Worm (Caenorhabditis elegans) whole organism, late embryonic: ENCODE data around the gene C50F4.10.
A peak's percentile ranks its signal among the peaks of the same experiment; 100 is the strongest.

Experiments
- C08G9.2 ChIP-seq: sonication (generic microtip); optimal IDR thresholded peaks from 2 replicates; lab custom pipeline; 2016; ENCODE audit warnings: mild to moderate bottlenecking, missing genetic modification characterization, moderate library complexity, missing compliant biosample characterization
- K02D7.2 ChIP-seq: sonication (generic microtip); optimal IDR thresholded peaks from 2 replicates; lab custom pipeline; 2017; ENCODE audit warnings: mild to moderate bottlenecking, missing genetic modification characterization, missing compliant biosample characterization
- T23F11.4 ChIP-seq: fragments of 200-800 bp; sonication (Bioruptor generic); optimal IDR thresholded peaks from 2 replicates; lab custom pipeline; 2018; ENCODE audit warnings: mild to moderate bottlenecking, missing genetic modification characterization, missing compliant biosample characterization
- ama-1 ChIP-seq: fragments of 150-350 bp; optimal IDR thresholded peaks from 2 replicates; lab custom pipeline; 2014
- ceh-14 ChIP-seq: sonication (generic microtip); optimal IDR thresholded peaks from 2 replicates; lab custom pipeline; 2016; ENCODE audit warnings: missing genotype, missing genetic modification characterization, missing compliant biosample characterization
- ceh-18 ChIP-seq: sonication (generic microtip); optimal IDR thresholded peaks from 2 replicates; lab custom pipeline; 2016; ENCODE audit warnings: missing genetic modification characterization, missing compliant biosample characterization
- ceh-22 ChIP-seq: sonication (generic microtip); optimal IDR thresholded peaks from 2 replicates; lab custom pipeline; 2017; ENCODE audit warnings: missing biosample characterization, missing genetic modification characterization
- ceh-24 ChIP-seq: sonication (generic microtip); optimal IDR thresholded peaks from 2 replicates; lab custom pipeline; 2016; ENCODE audit warnings: mild to moderate bottlenecking, missing genetic modification characterization, missing compliant biosample characterization
- ceh-30 ChIP-seq: fragments of 150-350 bp; optimal IDR thresholded peaks from 2 replicates; lab custom pipeline; 2014; ENCODE audit warnings: missing biosample characterization, missing genetic modification characterization
- ceh-34 ChIP-seq: sonication (generic microtip); optimal IDR thresholded peaks from 2 replicates; lab custom pipeline; 2016; ENCODE audit warnings: mild to moderate bottlenecking, missing genetic modification characterization, missing compliant biosample characterization
- ceh-48 ChIP-seq: sonication (generic microtip); optimal IDR thresholded peaks from 2 replicates; lab custom pipeline; 2016; ENCODE audit warnings: missing genetic modification characterization, inconsistent platforms, missing compliant biosample characterization
- ceh-9 ChIP-seq: sonication (generic microtip); optimal IDR thresholded peaks from 2 replicates; lab custom pipeline; 2016; ENCODE audit warnings: mild to moderate bottlenecking, missing genetic modification characterization, inconsistent platforms, missing compliant biosample characterization
- che-1 ChIP-seq: sonication (generic microtip); optimal IDR thresholded peaks from 2 replicates; lab custom pipeline; 2016; ENCODE audit warnings: mild to moderate bottlenecking, missing genetic modification characterization, missing compliant biosample characterization
- dmd-4 ChIP-seq: sonication (generic microtip); optimal IDR thresholded peaks from 2 replicates; lab custom pipeline; 2016; ENCODE audit warnings: borderline replicate concordance, missing genetic modification characterization, missing compliant biosample characterization
- dve-1 ChIP-seq: sonication (generic microtip); optimal IDR thresholded peaks from 2 replicates; lab custom pipeline; 2017; ENCODE audit warnings: antibody characterized with exemption, mild to moderate bottlenecking, missing genetic modification characterization, missing compliant biosample characterization
- elt-4 ChIP-seq: sonication (generic microtip); optimal IDR thresholded peaks from 2 replicates; lab custom pipeline; 2016; ENCODE audit warnings: missing genetic modification characterization, missing compliant biosample characterization
- ets-4 ChIP-seq: sonication (generic microtip); optimal IDR thresholded peaks from 2 replicates; lab custom pipeline; 2016; ENCODE audit warnings: missing genetic modification characterization, missing compliant biosample characterization
- fax-1 ChIP-seq: sonication (generic microtip); optimal IDR thresholded peaks from 2 replicates; lab custom pipeline; 2016; ENCODE audit warnings: missing genotype, missing genetic modification characterization, missing compliant biosample characterization
- fkh-10 ChIP-seq: fragments of 150-350 bp; optimal IDR thresholded peaks from 2 replicates; lab custom pipeline; 2014; ENCODE audit warnings: missing biosample characterization, missing genetic modification reagents, missing genetic modification characterization
- hlh-13 ChIP-seq: fragments of 200-800 bp; sonication (Bioruptor generic); optimal IDR thresholded peaks from 2 replicates; lab custom pipeline; 2018; ENCODE audit warnings: mild to moderate bottlenecking, missing genetic modification characterization, missing compliant biosample characterization
- hlh-15 ChIP-seq: sonication (generic microtip); optimal IDR thresholded peaks from 2 replicates; lab custom pipeline; 2016; ENCODE audit warnings: missing genetic modification characterization, missing compliant biosample characterization
- hlh-8 ChIP-seq: sonication (generic microtip); optimal IDR thresholded peaks from 2 replicates; lab custom pipeline; 2016; ENCODE audit warnings: missing genotype, missing genetic modification characterization, missing compliant biosample characterization
- lim-6 ChIP-seq: sonication (generic microtip); optimal IDR thresholded peaks from 2 replicates; lab custom pipeline; 2016; ENCODE audit warnings: missing genetic modification characterization, missing compliant biosample characterization
- lin-11 ChIP-seq: fragments of 200-800 bp; sonication (Bioruptor generic); optimal IDR thresholded peaks from 2 replicates; lab custom pipeline; 2018; ENCODE audit warnings: mild to moderate bottlenecking, missing genetic modification characterization, missing compliant biosample characterization
- mec-3 ChIP-seq: sonication (generic microtip); optimal IDR thresholded peaks from 2 replicates; lab custom pipeline; 2016; ENCODE audit warnings: borderline replicate concordance, missing genetic modification characterization, missing compliant biosample characterization
- nfya-1 ChIP-seq: sonication (generic microtip); optimal IDR thresholded peaks from 2 replicates; lab custom pipeline; 2017; ENCODE audit warnings: missing genetic modification characterization, mild to moderate bottlenecking, missing compliant biosample characterization, antibody characterized with exemption, moderate library complexity
- nhr-232 ChIP-seq: sonication (generic microtip); optimal IDR thresholded peaks from 2 replicates; lab custom pipeline; 2016; ENCODE audit warnings: missing genetic modification characterization, missing compliant biosample characterization
- npax-4 ChIP-seq: sonication (generic microtip); optimal IDR thresholded peaks from 2 replicates; lab custom pipeline; 2016; ENCODE audit warnings: missing genetic modification characterization, missing compliant biosample characterization
- pag-3 ChIP-seq: sonication (generic microtip); optimal IDR thresholded peaks from 2 replicates; lab custom pipeline; 2016; ENCODE audit warnings: missing compliant biosample characterization, missing genetic modification characterization, borderline replicate concordance
- pat-9 ChIP-seq: fragments of 200-800 bp; sonication (Bioruptor generic); optimal IDR thresholded peaks from 2 replicates; lab custom pipeline; 2018; ENCODE audit warnings: mild to moderate bottlenecking, missing genetic modification characterization, moderate library complexity, missing compliant biosample characterization
- pax-1 ChIP-seq: fragments of 150-350 bp; optimal IDR thresholded peaks from 2 replicates; lab custom pipeline; 2014; ENCODE audit warnings: missing biosample characterization, missing genetic modification characterization
- pros-1 ChIP-seq: fragments of 150-350 bp; optimal IDR thresholded peaks from 2 replicates; lab custom pipeline; 2014; ENCODE audit warnings: missing biosample characterization, missing genetic modification reagents, missing genetic modification characterization
- ref-2 ChIP-seq: sonication (generic microtip); optimal IDR thresholded peaks from 2 replicates; lab custom pipeline; 2016; ENCODE audit warnings: missing genetic modification characterization, missing compliant biosample characterization
- rnt-1 ChIP-seq: sonication (generic microtip); optimal IDR thresholded peaks from 2 replicates; lab custom pipeline; 2016; ENCODE audit warnings: missing genetic modification characterization, missing compliant biosample characterization
- sdc-2 ChIP-seq: sonication (generic microtip); optimal IDR thresholded peaks from 2 replicates; lab custom pipeline; 2016; ENCODE audit warnings: missing genotype, missing genetic modification characterization, missing compliant biosample characterization
- sox-2 ChIP-seq: fragments of 200-800 bp; sonication (Bioruptor generic); IDR thresholded peaks from 2 replicates; pipeline ENCODE4 v1.3.6; 2022; ENCODE audit warnings: missing genetic modification reagents, missing genetic modification characterization, missing compliant biosample characterization
- syd-9 ChIP-seq: sonication (generic microtip); optimal IDR thresholded peaks from 2 replicates; lab custom pipeline; 2016; ENCODE audit warnings: mild to moderate bottlenecking, missing genetic modification characterization, moderate library complexity, missing compliant biosample characterization
- tbx-7 ChIP-seq: sonication (generic microtip); optimal IDR thresholded peaks from 2 replicates; lab custom pipeline; 2016; ENCODE audit warnings: missing genotype, missing genetic modification characterization, missing compliant biosample characterization
- ttx-3 ChIP-seq: sonication (generic microtip); optimal IDR thresholded peaks from 2 replicates; lab custom pipeline; 2016; ENCODE audit warnings: missing genetic modification reagents, missing genetic modification characterization, missing compliant biosample characterization
- unc-3 ChIP-seq, 2 experiments: fragments of 200-800 bp in 1 of 2; sonication (Bioruptor generic) in 1 of 2; sonication (generic microtip) in 1 of 2; conservative IDR thresholded peaks in 1 of 2; optimal IDR thresholded peaks in 1 of 2; 2 replicates each; pipeline versions ENCODE4 v1.3.6 to Lab custom; 2016 to 2022; ENCODE audit warnings: missing compliant biosample characterization in 2 of 2, missing genetic modification characterization in 2 of 2, missing genetic modification reagents in 1 of 2
- unc-55 ChIP-seq: sonication (generic microtip); optimal IDR thresholded peaks from 2 replicates; lab custom pipeline; 2017; ENCODE audit warnings: missing biosample characterization, missing genetic modification reagents, missing genetic modification characterization

C50F4.10 gene

ce11 chrV:9546860-9547269, 15.5 kb upstream of the C50F4.10 start, which contains the start of gene his-37 (continued):
- TF ChIP-seq hlh-15 (tag; lab: Kevin White, UChicago), result no peak
- no peak for TF ChIP-seq elt-4 (tag; lab: Kevin White, UChicago)
- TF ChIP-seq nhr-232 (tag; lab: Kevin White, UChicago), result no peak
- peak; percentile 92 for TF ChIP-seq unc-55 (GFP tag; lab: Kevin White, UChicago)
- no peak for TF ChIP-seq hlh-13 (GFP tag; lab: Kevin White, UChicago)
- TF ChIP-seq ttx-3 (tag; lab: Kevin White, UChicago), result peak; percentile 38
- TF ChIP-seq pax-1 (tag; lab: Kevin White, UChicago), result peak; percentile 79
- TF ChIP-seq ceh-48, result peak; percentile 43
- peak; percentile 67 for TF ChIP-seq ceh-34 (tag; lab: Kevin White, UChicago)
- no peak for TF ChIP-seq pag-3 (tag; lab: Kevin White, UChicago)
- no peak for TF ChIP-seq lim-6 (tag; lab: Kevin White, UChicago)
- peak; percentile 38 for TF ChIP-seq T23F11.4
- TF ChIP-seq ref-2 (tag; lab: Kevin White, UChicago), result peak; percentile 85
- peak; percentile 25 for TF ChIP-seq tbx-7
- TF ChIP-seq unc-3 (GFP tag; conservative IDR thresholded peaks at IDR 0.05; lab: Robert Waterston, UW), result no peak
- TF ChIP-seq unc-3 (tag; optimal IDR thresholded peaks at IDR 0.05; lab: Kevin White, UChicago), result peak; percentile 65
- TF ChIP-seq sox-2 (GFP tag; lab: Robert Waterston, UW), result no peak
- TF ChIP-seq ets-4 (tag; lab: Kevin White, UChicago), result peak; percentile 86
- TF ChIP-seq lin-11 (tag; lab: Kevin White, UChicago), result no peak
- no peak for TF ChIP-seq che-1 (tag; lab: Kevin White, UChicago)
- TF ChIP-seq ceh-9 (tag; lab: Kevin White, UChicago), result no peak
- peak; percentile 11 for TF ChIP-seq dmd-4 (tag; lab: Kevin White, UChicago)
- no peak for TF ChIP-seq fax-1 (tag; lab: Kevin White, UChicago)
- no peak for TF ChIP-seq mec-3 (tag; lab: Kevin White, UChicago)
- TF ChIP-seq ceh-24 (tag; lab: Kevin White, UChicago), result no peak
- TF ChIP-seq hlh-8, result peak; percentile 41
- no peak for TF ChIP-seq sdc-2 (tag; lab: Kevin White, UChicago)
- TF ChIP-seq dve-1 (tag; lab: Kevin White, UChicago), result peak; percentile 95
- TF ChIP-seq npax-4 (tag; lab: Kevin White, UChicago), result no peak
- TF ChIP-seq fkh-10, result peak; percentile 50
- no peak for TF ChIP-seq K02D7.2 (tag; lab: Kevin White, UChicago)
- no peak for TF ChIP-seq ceh-22 (tag; lab: Kevin White, UChicago)
- TF ChIP-seq syd-9 (tag; lab: Kevin White, UChicago), result peak; percentile 57
- no peak for TF ChIP-seq ama-1 (lab: Kevin White, UChicago)
- TF ChIP-seq ceh-18, result peak; percentile 96
- TF ChIP-seq C08G9.2 (tag; lab: Kevin White, UChicago), result peak; percentile 44
- TF ChIP-seq pros-1 (tag; lab: Kevin White, UChicago), result peak; percentile 66
- peak; percentile 93 for TF ChIP-seq rnt-1 (tag; lab: Kevin White, UChicago)
- no peak for TF ChIP-seq pat-9 (tag; lab: Kevin White, UChicago)
- peak; percentile 45 for TF ChIP-seq ceh-30 (tag; lab: Kevin White, UChicago)

- TF ChIP-seq ceh-14 (tag; lab: Kevin White, UChicago), result no peak
- peak; percentile 22 for TF ChIP-seq nfya-1 (tag; lab: Kevin White, UChicago)
These were observed 14.7 kb upstream of the C50F4.10 start, which contains the start of gene C50F4.6 for ce11 chrV:9546042-9546581. TSS of gene C50F4.6 (plus strand) at chrV:9546092.
